Worm (Caenorhabditis elegans) whole organism, L4/young adult: ENCODE data around the gene F25B5.3.

ENCODE experiments used
- dao-5 ChIP-seq: sonication (generic microtip); optimal IDR thresholded peaks from 2 replicates; lab custom pipeline; 2016; ENCODE audit warnings: missing genotype, missing genetic modification characterization, moderate library complexity, missing compliant biosample characterization
- him-1 ChIP-seq: sonication (generic microtip); optimal IDR thresholded peaks from 2 replicates; lab custom pipeline; 2016; ENCODE audit warnings: missing genotype, missing genetic modification reagents, missing genetic modification characterization, missing compliant biosample characterization

ce11 chrIII:5959049-5959448 is 10.4 kb downstream of the F25B5.3 start:
- TF ChIP-seq dao-5 (tag; lab: Kevin White, UChicago) (no peak), him-1 (tag; lab: Kevin White, UChicago) (no peak)
